Worm (Caenorhabditis elegans): ENCODE measurements around the gene C45H4.13.

DNA sequence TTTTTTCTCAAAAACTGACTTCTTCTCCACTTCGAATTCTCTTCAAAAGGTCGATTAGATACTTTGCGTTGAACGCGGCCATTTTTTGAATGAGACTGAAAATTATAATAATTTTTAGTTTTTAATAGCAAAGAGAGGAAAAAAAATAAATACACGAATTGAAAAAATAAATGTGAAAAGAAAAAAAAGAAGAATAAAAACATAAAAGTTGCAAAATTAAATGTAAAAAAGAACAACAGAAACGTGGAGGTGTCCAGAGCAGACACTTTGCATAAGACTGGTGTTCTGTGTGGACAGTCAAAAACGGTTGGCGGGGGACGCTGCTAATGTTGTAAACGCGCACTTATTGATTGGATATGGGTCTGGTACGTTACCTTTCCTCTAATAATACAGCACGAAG lies 8.6 kb upstream of the C45H4.13 start, which contains the start of gene C45H4.14:
- TF ChIP-seq tbx-11 (GFP tag; IDR thresholded peaks at IDR 0.05) = no peak
- no peak for TF ChIP-seq ama-1 (optimal IDR thresholded peaks at IDR 0.05)
- TF ChIP-seq flt-1 (GFP tag; IDR thresholded peaks at IDR 0.05) = no peak
- no peak for TF ChIP-seq tra-4 (tag; optimal IDR thresholded peaks at IDR 0.05)
- no peak for TF ChIP-seq aly-1 (tag; optimal IDR thresholded peaks at IDR 0.05)
- no peak for TF ChIP-seq F13C5.2 (tag; optimal IDR thresholded peaks at IDR 0.05)
- no peak for TF ChIP-seq B0310.2 (tag; optimal IDR thresholded peaks at IDR 0.05)

Data from whole organism, early embryonic.